Worm (Caenorhabditis elegans) whole organism, L4 larva: ENCODE results near the gene F23A7.3.

Experiments
- D1046.2 ChIP-seq: fragments of 200-800 bp; sonication (Bioruptor generic); IDR thresholded peaks from 2 replicates; pipeline ENCODE4 v1.3.6; 2022; ENCODE audit warnings: missing genetic modification characterization, missing compliant biosample characterization
- R02D3.7 ChIP-seq: fragments of 150-350 bp; sonication (generic microtip); optimal IDR thresholded peaks from 3 replicates; lab custom pipeline; 2014; ENCODE audit warnings: missing biosample characterization, missing genetic modification characterization
- T20F7.1 ChIP-seq: fragments of 200-800 bp; sonication (Bioruptor generic); optimal IDR thresholded peaks from 2 replicates; lab custom pipeline; 2018; ENCODE audit warnings: mild to moderate bottlenecking, missing genetic modification characterization, missing compliant biosample characterization
- ZK546.5 ChIP-seq, 2 experiments: sonication (generic microtip); optimal IDR thresholded peaks; 2 replicates each; lab custom pipeline; 2017; ENCODE audit warnings: missing biosample characterization in 2 of 2, missing genetic modification characterization in 2 of 2
- ama-1 ChIP-seq: fragments of 150-350 bp; optimal IDR thresholded peaks from 2 replicates; lab custom pipeline; 2014; ENCODE audit warnings: inconsistent platforms, mixed read lengths
- ceh-20 ChIP-seq: fragments of 200-800 bp; sonication (Bioruptor generic); IDR thresholded peaks from 2 replicates; pipeline ENCODE4 v1.3.6; 2022; ENCODE audit warnings: missing genetic modification reagents, missing genetic modification characterization, missing compliant biosample characterization
- ceh-44 ChIP-seq: fragments of 200-800 bp; sonication (Bioruptor generic); IDR thresholded peaks from 2 replicates; pipeline ENCODE4 v1.3.6; 2022; ENCODE audit warnings: missing genetic modification reagents, missing genetic modification characterization, missing compliant biosample characterization
- ces-1 ChIP-seq: fragments of 150-350 bp; sonication (generic microtip); optimal IDR thresholded peaks from 4 replicates; lab custom pipeline; 2014; ENCODE audit warnings: missing biosample characterization, missing genetic modification reagents, missing genetic modification characterization
- cey-2 ChIP-seq: sonication (generic microtip); optimal IDR thresholded peaks from 3 replicates; lab custom pipeline; 2017; ENCODE audit warnings: missing genetic modification characterization, mild to moderate bottlenecking, missing compliant biosample characterization, antibody characterized with exemption, borderline replicate concordance; ENCODE audit not compliant: insufficient read depth
- daf-16 ChIP-seq, 3 experiments: sonication (generic microtip); optimal IDR thresholded peaks; 2 replicates each; lab custom pipeline; 2016 to 2017; ENCODE audit warnings: missing genetic modification characterization in 3 of 3, missing genetic modification reagents in 3 of 3, mild to moderate bottlenecking in 2 of 3, missing compliant biosample characterization in 2 of 3, missing biosample characterization in 1 of 3, moderate library complexity in 1 of 3
- dmd-6 ChIP-seq: fragments of 200-800 bp; sonication (Bioruptor generic); IDR thresholded peaks from 2 replicates; pipeline ENCODE4 v1.3.6; 2022; ENCODE audit warnings: missing genetic modification reagents, missing genetic modification characterization, missing compliant biosample characterization
- dmd-8 ChIP-seq: fragments of 200-800 bp; sonication (Bioruptor generic); IDR thresholded peaks from 2 replicates; pipeline ENCODE4 v1.3.6; 2022; ENCODE audit warnings: missing genetic modification characterization, missing compliant biosample characterization
- dmd-9 ChIP-seq: fragments of 200-800 bp; sonication (Bioruptor generic); IDR thresholded peaks from 2 replicates; pipeline ENCODE4 v1.3.6; 2022; ENCODE audit warnings: missing genetic modification reagents, missing genetic modification characterization, missing compliant biosample characterization
- duxl-1 ChIP-seq: sonication (generic microtip); optimal IDR thresholded peaks from 2 replicates; lab custom pipeline; 2016; ENCODE audit warnings: mild to moderate bottlenecking, missing genetic modification characterization, moderate library complexity, missing compliant biosample characterization; ENCODE audit not compliant: poor library complexity
- egl-43 ChIP-seq: fragments of 200-800 bp; sonication (Bioruptor generic); IDR thresholded peaks from 2 replicates; pipeline ENCODE4 v1.3.6; 2022; ENCODE audit warnings: missing genetic modification reagents, missing genetic modification characterization, missing compliant biosample characterization
- fkh-10 ChIP-seq: fragments of 150-350 bp; optimal IDR thresholded peaks from 2 replicates; lab custom pipeline; 2014; ENCODE audit warnings: missing biosample characterization, missing genetic modification reagents, missing genetic modification characterization
- hlh-11 ChIP-seq: fragments of 200-800 bp; sonication (Bioruptor generic); optimal IDR thresholded peaks from 2 replicates; lab custom pipeline; 2018; ENCODE audit warnings: mild to moderate bottlenecking, missing genetic modification characterization, missing compliant biosample characterization
- hlh-30 ChIP-seq: sonication (generic microtip); optimal IDR thresholded peaks from 2 replicates; lab custom pipeline; 2017; ENCODE audit warnings: antibody characterized with exemption, mild to moderate bottlenecking, missing genetic modification characterization, missing compliant biosample characterization; ENCODE audit not compliant: insufficient read depth
- hmg-1.1 ChIP-seq: fragments of 200-800 bp; sonication (Bioruptor generic); IDR thresholded peaks from 2 replicates; pipeline ENCODE4 v1.3.6; 2022; ENCODE audit warnings: missing genetic modification reagents, missing genetic modification characterization, missing compliant biosample characterization
- jun-1 ChIP-seq: fragments of 150-350 bp; optimal IDR thresholded peaks from 2 replicates; lab custom pipeline; 2014; ENCODE audit warnings: missing biosample characterization, missing genetic modification reagents, missing genetic modification characterization
- lim-7 ChIP-seq: fragments of 200-800 bp; sonication (Bioruptor generic); IDR thresholded peaks from 2 replicates; pipeline ENCODE4 v1.3.6; 2022; ENCODE audit warnings: missing genetic modification characterization, missing compliant biosample characterization
- lin-13 ChIP-seq: fragments of 150-350 bp; optimal IDR thresholded peaks from 2 replicates; lab custom pipeline; 2014; ENCODE audit warnings: missing biosample characterization, missing genetic modification reagents, missing genetic modification characterization
- lin-38 ChIP-seq: fragments of 200-800 bp; sonication (Bioruptor generic); IDR thresholded peaks from 2 replicates; pipeline ENCODE4 v1.3.6; 2022; ENCODE audit warnings: missing genetic modification reagents, missing genetic modification characterization, missing compliant biosample characterization
- lir-3 ChIP-seq: sonication (generic microtip); optimal IDR thresholded peaks from 2 replicates; lab custom pipeline; 2016; ENCODE audit warnings: mild to moderate bottlenecking, missing genetic modification characterization, missing compliant biosample characterization
- madf-5 ChIP-seq, 2 experiments: fragments of 200-800 bp; sonication (Bioruptor generic); IDR thresholded peaks; 2 replicates each; pipeline ENCODE4 v1.3.6; 2022; ENCODE audit warnings: missing compliant biosample characterization in 2 of 2, missing genetic modification characterization in 2 of 2
- mep-1 ChIP-seq: fragments of 150-350 bp; sonication (generic microtip); optimal IDR thresholded peaks from 3 replicates; lab custom pipeline; 2014; ENCODE audit warnings: missing biosample characterization, missing genetic modification characterization
- mes-2 ChIP-seq: sonication (generic microtip); optimal IDR thresholded peaks from 2 replicates; lab custom pipeline; 2016; ENCODE audit warnings: missing genotype, mild to moderate bottlenecking, missing genetic modification characterization, missing compliant biosample characterization; ENCODE audit not compliant: poor library complexity, severe bottlenecking
- mxl-2 ChIP-seq: fragments of 200-800 bp; sonication (Bioruptor generic); conservative IDR thresholded peaks from 2 replicates; pipeline ENCODE4 v1.3.6; 2022; ENCODE audit warnings: missing genetic modification reagents, missing genetic modification characterization, missing compliant biosample characterization
- nhr-25 ChIP-seq: sonication (generic microtip); optimal IDR thresholded peaks from 2 replicates; lab custom pipeline; 2017; ENCODE audit warnings: missing genetic modification characterization, mild to moderate bottlenecking, missing compliant biosample characterization, antibody characterized with exemption, moderate library complexity, borderline replicate concordance; ENCODE audit not compliant: insufficient read depth
- nhr-28 ChIP-seq: fragments of 150-350 bp; optimal IDR thresholded peaks from 2 replicates; lab custom pipeline; 2014; ENCODE audit warnings: missing biosample characterization, missing genetic modification characterization
- nhr-42 ChIP-seq: fragments of 200-800 bp; sonication (Bioruptor generic); IDR thresholded peaks from 2 replicates; pipeline ENCODE4 v1.3.6; 2022; ENCODE audit warnings: missing genetic modification characterization, missing compliant biosample characterization
- pha-4 ChIP-seq, 2 experiments: fragments of 150-350 bp in 1 of 2; fragments of 200-800 bp in 1 of 2; sonication (Bioruptor generic) in 1 of 2; IDR thresholded peaks in 1 of 2; optimal IDR thresholded peaks in 1 of 2; 2 replicates each; pipeline versions ENCODE4 v1.3.6 to Lab custom; 2014 to 2022; ENCODE audit warnings: missing genetic modification characterization in 2 of 2, missing genetic modification reagents in 2 of 2, missing biosample characterization in 1 of 2, missing compliant biosample characterization in 1 of 2
- php-3 ChIP-seq: fragments of 200-800 bp; sonication (Bioruptor generic); IDR thresholded peaks from 2 replicates; pipeline ENCODE4 v1.3.6; 2022; ENCODE audit warnings: missing genetic modification reagents, missing genetic modification characterization, missing compliant biosample characterization
- rbr-2 ChIP-seq: sonication (generic microtip); optimal IDR thresholded peaks from 2 replicates; lab custom pipeline; 2016; ENCODE audit warnings: missing genotype, missing genetic modification characterization, missing compliant biosample characterization
- sdz-12 ChIP-seq: fragments of 200-800 bp; sonication (Bioruptor generic); optimal IDR thresholded peaks from 2 replicates; lab custom pipeline; 2018; ENCODE audit warnings: mild to moderate bottlenecking, missing genetic modification characterization, missing compliant biosample characterization
- set-16 ChIP-seq: fragments of 200-800 bp; sonication (Bioruptor generic); IDR thresholded peaks from 2 replicates; pipeline ENCODE4 v1.3.6; 2022; ENCODE audit warnings: missing genetic modification reagents, missing genetic modification characterization, missing compliant biosample characterization
- snpc-1.2 ChIP-seq: fragments of 200-800 bp; sonication (Bioruptor generic); IDR thresholded peaks from 2 replicates; pipeline ENCODE4 v1.3.6; 2022; ENCODE audit warnings: missing genetic modification reagents, missing genetic modification characterization, missing compliant biosample characterization
- unc-39 ChIP-seq: sonication (generic microtip); optimal IDR thresholded peaks from 2 replicates; lab custom pipeline; 2017; ENCODE audit warnings: missing biosample characterization, missing genetic modification characterization
- unc-62 ChIP-seq, 3 experiments: fragments of 150-350 bp in 1 of 3; sonication (generic microtip); optimal IDR thresholded peaks in 2 of 3; peaks in 1 of 3; 1 replicate in 1 of 3; 2 replicates in 2 of 3; lab custom pipeline; 2014 to 2017; ENCODE audit warnings: missing biosample characterization in 3 of 3, missing genetic modification characterization in 3 of 3, missing genetic modification reagents in 3 of 3, missing genotype in 1 of 3
- vab-7 ChIP-seq: fragments of 200-800 bp; sonication (Bioruptor generic); IDR thresholded peaks from 2 replicates; pipeline ENCODE4 v1.3.6; 2022; ENCODE audit warnings: missing genetic modification reagents, missing genetic modification characterization, missing compliant biosample characterization
- zag-1 ChIP-seq: fragments of 150-350 bp; optimal IDR thresholded peaks from 2 replicates; lab custom pipeline; 2014; ENCODE audit warnings: missing biosample characterization, missing genetic modification characterization
- ztf-11 ChIP-seq: fragments of 150-350 bp; optimal IDR thresholded peaks from 2 replicates; lab custom pipeline; 2014; ENCODE audit warnings: missing biosample characterization, missing genetic modification characterization

The F23A7.3 gene

DNA sequence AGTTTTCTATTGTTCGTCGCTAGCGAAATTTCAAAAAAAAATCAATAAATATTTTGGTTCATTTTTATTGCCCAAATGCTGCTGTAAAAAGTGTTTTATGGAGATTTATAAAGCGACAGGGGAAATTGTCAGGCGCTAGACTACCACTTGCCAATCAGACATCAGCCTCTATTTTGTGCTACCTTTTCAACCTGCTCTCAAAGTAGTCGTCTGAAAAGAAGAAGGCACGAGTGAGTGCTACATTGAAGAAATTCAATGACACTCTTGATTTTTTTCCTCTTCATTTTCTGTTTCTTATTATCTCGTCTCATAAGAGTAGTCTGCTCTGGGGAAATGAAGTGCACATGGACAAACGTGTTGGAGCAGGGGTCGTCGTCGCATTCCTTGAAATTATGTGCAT is 13.9 kb upstream of the F23A7.3 start (continued):
- no peak for TF ChIP-seq set-16 (GFP tag; lab: Robert Waterston, UW)
- no peak for TF ChIP-seq mxl-2 (GFP tag; lab: Robert Waterston, UW)
- TF ChIP-seq hlh-30 (tag; lab: Kevin White, UChicago) = peak; percentile 72
- no peak for TF ChIP-seq lir-3
- TF ChIP-seq vab-7 = peak; percentile 31; the same call in 1 of the 2 replicates
- TF ChIP-seq mep-1 = peak; percentile 89
- TF ChIP-seq hlh-11 = peak; percentile 74
- no peak for TF ChIP-seq nhr-25
- 0 out of 2 replicates have a peak, but pooled peaks have one; percentile 32 for TF ChIP-seq ceh-20 (GFP tag; lab: Robert Waterston, UW)
- peak; percentile 41; the same call in 1 of the 2 replicates for TF ChIP-seq pha-4 (GFP tag; IDR thresholded peaks at IDR 0.05; lab: Robert Waterston, UW)
- no peak for TF ChIP-seq pha-4 (tag; optimal IDR thresholded peaks at IDR 0.05; lab: Kevin White, UChicago)
- peak; percentile 91 for TF ChIP-seq hmg-1.1 (GFP tag; lab: Robert Waterston, UW)
- TF ChIP-seq lin-13 = peak; percentile 9
- no peak for TF ChIP-seq zag-1
- TF ChIP-seq dmd-9 = no peak
- no peak for TF ChIP-seq ZK546.5 (tag; optimal IDR thresholded peaks at IDR 0.05; lab: Kevin White, UChicago)
- no peak for TF ChIP-seq ceh-44 (GFP tag; lab: Robert Waterston, UW)
- TF ChIP-seq ztf-11 = no peak
- TF ChIP-seq ama-1 (lab: Kevin White, UChicago) = no peak
- peak; percentile 81 for TF ChIP-seq T20F7.1 (GFP tag; lab: Kevin White, UChicago)

DNA sequence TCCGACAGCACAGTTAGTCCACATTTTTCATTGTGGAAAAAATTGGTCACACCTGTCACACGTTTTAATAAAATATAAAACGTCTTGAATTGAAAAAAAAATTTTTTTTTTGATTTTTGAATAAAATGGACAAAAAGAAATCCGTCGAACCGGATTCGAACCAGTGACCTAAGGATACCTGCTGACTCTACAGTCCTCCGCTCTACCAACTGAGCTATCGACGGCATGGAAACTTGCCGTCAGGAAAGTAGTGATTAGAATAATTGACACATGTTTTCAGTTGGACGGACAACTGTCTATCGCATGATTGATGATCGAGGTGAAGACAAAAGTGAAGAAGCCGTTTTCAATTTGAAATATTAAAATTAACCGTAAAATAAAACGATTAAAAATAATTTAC is 11.7 kb upstream of the F23A7.3 start:
- peak; percentile 72 for TF ChIP-seq lim-7
- TF ChIP-seq duxl-1 (tag; lab: Kevin White, UChicago) = peak; percentile 30
- TF ChIP-seq fkh-10 (GFP tag; lab: Kevin White, UChicago) = no peak
- TF ChIP-seq lin-38 = peak; percentile 31; the same call in 1 of the 2 replicates
- no peak for TF ChIP-seq unc-39 (tag; lab: Kevin White, UChicago)
- TF ChIP-seq daf-16 (GFP tag; optimal IDR thresholded peaks at IDR 0.05; lab: Kevin White, UChicago) = no peak
- TF ChIP-seq daf-16 (tag; optimal IDR thresholded peaks at IDR 0.05; lab: Kevin White, UChicago) = peak; percentile 32
- no peak for TF ChIP-seq lir-3
- peak; percentile 49 for TF ChIP-seq hlh-30 (tag; lab: Kevin White, UChicago)
- peak; percentile 1 for TF ChIP-seq mes-2
- peak; percentile 49; the same call in 1 of the 2 replicates for TF ChIP-seq snpc-1.2 (GFP tag; lab: Robert Waterston, UW)
- TF ChIP-seq dmd-6 (GFP tag; lab: Robert Waterston, UW) = 0 out of 2 replicates have a peak, but pooled peaks have one; percentile 16
- 0 out of 2 replicates have a peak, but pooled peaks have one; percentile 25 for TF ChIP-seq D1046.2
- TF ChIP-seq pha-4 (GFP tag; IDR thresholded peaks at IDR 0.05; lab: Robert Waterston, UW) = peak; percentile 47; the same call in 1 of the 2 replicates
- no peak for TF ChIP-seq pha-4 (tag; optimal IDR thresholded peaks at IDR 0.05; lab: Kevin White, UChicago)
- 0 out of 2 replicates have a peak, but pooled peaks have one; percentile 9 for TF ChIP-seq vab-7
- 0 out of 2 replicates have a peak, but pooled peaks have one; percentile 30 for TF ChIP-seq php-3 (GFP tag; lab: Robert Waterston, UW)

DNA sequence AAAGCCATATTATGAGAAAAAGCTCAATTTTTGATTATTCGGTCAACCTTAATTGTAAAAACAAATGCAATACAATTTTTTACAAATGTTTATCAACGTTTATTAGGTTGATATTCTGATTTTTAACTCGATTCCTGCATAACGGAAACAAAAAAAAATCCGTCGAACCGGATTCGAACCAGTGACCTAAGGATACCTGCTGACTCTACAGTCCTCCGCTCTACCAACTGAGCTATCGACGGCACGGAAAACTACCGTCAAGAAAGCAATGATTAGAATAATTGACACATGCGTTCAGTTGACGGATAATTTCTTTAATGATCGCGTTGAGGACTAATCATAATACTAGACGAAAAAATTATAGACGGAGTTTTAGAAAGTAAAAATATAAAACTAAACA is 11.1 kb upstream of the F23A7.3 start:
- 0 out of 2 replicates have a peak, but pooled peaks have one; percentile 55 for TF ChIP-seq egl-43 (GFP tag; lab: Robert Waterston, UW)
- peak; percentile 37 for TF ChIP-seq lin-38
- TF ChIP-seq nhr-42 (GFP tag; lab: Robert Waterston, UW) = no peak
- no peak for TF ChIP-seq R02D3.7 (tag; lab: Kevin White, UChicago)
- TF ChIP-seq cey-2 (tag; lab: Kevin White, UChicago) = no peak
- no peak for TF ChIP-seq unc-62 (GFP tag; optimal IDR thresholded peaks at IDR 0.05 in 1 of 2; lab: Kevin White, UChicago)
- no peak for TF ChIP-seq unc-62 (tag; optimal IDR thresholded peaks at IDR 0.05; lab: Kevin White, UChicago)
- TF ChIP-seq sdz-12 = no peak
- no peak for TF ChIP-seq ceh-20 (GFP tag; lab: Robert Waterston, UW)
- TF ChIP-seq nhr-28 (tag; lab: Kevin White, UChicago) = no peak
- TF ChIP-seq ces-1 (GFP tag; lab: Kevin White, UChicago) = no peak
- no peak for TF ChIP-seq madf-5 (GFP tag; IDR thresholded peaks at IDR 0.05; lab: Robert Waterston, UW)
- TF ChIP-seq dmd-8 (GFP tag; lab: Robert Waterston, UW) = 0 out of 2 replicates have a peak, but pooled peaks have one; percentile 4
- peak; percentile 70; the same call in 1 of the 2 replicates for TF ChIP-seq lim-7
- TF ChIP-seq ama-1 (lab: Kevin White, UChicago) = no peak
- peak; percentile 22 for TF ChIP-seq mes-2
- no peak for TF ChIP-seq rbr-2 (tag; lab: Kevin White, UChicago)
- no peak for TF ChIP-seq jun-1 (tag; lab: Kevin White, UChicago)
- TF ChIP-seq fkh-10 (GFP tag; lab: Kevin White, UChicago) = no peak
- peak; percentile 47; the same call in 1 of the 2 replicates for TF ChIP-seq snpc-1.2 (GFP tag; lab: Robert Waterston, UW)
- peak; percentile 39; the same call in 1 of the 2 replicates for TF ChIP-seq pha-4 (GFP tag; IDR thresholded peaks at IDR 0.05; lab: Robert Waterston, UW)
- no peak for TF ChIP-seq pha-4 (tag; optimal IDR thresholded peaks at IDR 0.05; lab: Kevin White, UChicago)
- TF ChIP-seq dmd-9 = no peak
- peak; percentile 14 for TF ChIP-seq dmd-6 (GFP tag; lab: Robert Waterston, UW)
- TF ChIP-seq daf-16 (GFP tag; optimal IDR thresholded peaks at IDR 0.05; lab: Kevin White, UChicago) = no peak
- TF ChIP-seq daf-16 (tag; optimal IDR thresholded peaks at IDR 0.05; lab: Kevin White, UChicago) = peak; percentile 8
